Fruit fly (Drosophila melanogaster) whole organism, embryonic: ENCODE data around the gene park.
A peak's percentile ranks its signal among the peaks of the same experiment; 100 is the strongest.

ENCODE experiments used
- CG10267 ChIP-seq: fragments of 200-800 bp; sonication (Bioruptor generic); optimal IDR thresholded peaks from 2 replicates; lab custom pipeline; 2018; ENCODE audit warnings: missing biosample characterization, mild to moderate bottlenecking, missing genetic modification characterization, moderate library complexity
- CG10366 ChIP-seq: fragments of 200-800 bp; sonication (Bioruptor generic); IDR thresholded peaks from 2 replicates; pipeline ENCODE4 v1.3.6; 2022; ENCODE audit warnings: missing biosample characterization, missing genetic modification characterization
- CG11085 ChIP-seq: fragments of 200-800 bp; sonication (Bioruptor generic); IDR thresholded peaks from 2 replicates; pipeline ENCODE4 v1.3.6; 2022; ENCODE audit warnings: missing biosample characterization, missing genetic modification characterization
- CG13123 ChIP-seq: fragments of 200-800 bp; sonication (Bioruptor generic); optimal IDR thresholded peaks from 2 replicates; lab custom pipeline; 2016; ENCODE audit warnings: missing biosample characterization, missing genetic modification characterization
- CG13296 ChIP-seq: fragments of 200-800 bp; sonication (Bioruptor generic); optimal IDR thresholded peaks from 3 replicates; lab custom pipeline; 2018; ENCODE audit warnings: missing biosample characterization, mild to moderate bottlenecking, missing genetic modification characterization
- CG1602 ChIP-seq: fragments of 200-800 bp; sonication (Bioruptor generic); optimal IDR thresholded peaks from 3 replicates; lab custom pipeline; 2016; ENCODE audit warnings: missing biosample characterization, missing genetic modification characterization
- CG18011 ChIP-seq: fragments of 200-800 bp; sonication (Bioruptor generic); optimal IDR thresholded peaks from 2 replicates; lab custom pipeline; 2017; ENCODE audit warnings: missing biosample characterization, missing genetic modification characterization, mild to moderate bottlenecking, moderate library complexity, missing genotype
- CG1832 ChIP-seq: fragments of 200-800 bp; sonication (Bioruptor generic); optimal IDR thresholded peaks from 2 replicates; lab custom pipeline; 2017; ENCODE audit warnings: missing biosample characterization, mild to moderate bottlenecking, missing genetic modification characterization, inconsistent platforms
- CG2202 ChIP-seq: fragments of 200-800 bp; sonication (Bioruptor generic); optimal IDR thresholded peaks from 2 replicates; lab custom pipeline; 2018; ENCODE audit warnings: missing biosample characterization, mild to moderate bottlenecking, missing genetic modification characterization
- CG30403 ChIP-seq: fragments of 200-800 bp; sonication (Bioruptor generic); optimal IDR thresholded peaks from 3 replicates; lab custom pipeline; 2016; ENCODE audit warnings: missing biosample characterization, missing genetic modification characterization
- CG3065 ChIP-seq: fragments of 200-800 bp; sonication (Bioruptor generic); optimal IDR thresholded peaks from 2 replicates; lab custom pipeline; 2016; ENCODE audit warnings: missing biosample characterization, missing genetic modification characterization
- CG31224 ChIP-seq: fragments of 200-800 bp; sonication (Bioruptor generic); IDR thresholded peaks from 2 replicates; pipeline ENCODE4 v1.3.6; 2022; ENCODE audit warnings: missing biosample characterization, missing genetic modification characterization
- CG31365 ChIP-seq: fragments of 200-800 bp; sonication (Bioruptor generic); optimal IDR thresholded peaks from 2 replicates; lab custom pipeline; 2018; ENCODE audit warnings: missing biosample characterization, mild to moderate bottlenecking, missing genetic modification characterization
- CG32532 ChIP-seq: fragments of 200-800 bp; sonication (Bioruptor generic); IDR thresholded peaks from 2 replicates; pipeline ENCODE4 v1.3.6; 2022; ENCODE audit warnings: missing biosample characterization, missing genetic modification characterization
- CG4282 ChIP-seq: fragments of 200-800 bp; sonication (Bioruptor generic); optimal IDR thresholded peaks from 2 replicates; lab custom pipeline; 2016; ENCODE audit warnings: missing biosample characterization, missing genetic modification characterization
- CG5245 ChIP-seq: fragments of 200-800 bp; sonication (Bioruptor generic); optimal IDR thresholded peaks from 3 replicates; lab custom pipeline; 2016; ENCODE audit warnings: missing biosample characterization, missing genetic modification characterization
- CG6654 ChIP-seq: fragments of 200-800 bp; sonication (Bioruptor generic); optimal IDR thresholded peaks from 2 replicates; lab custom pipeline; 2017; ENCODE audit warnings: missing biosample characterization, mild to moderate bottlenecking, missing genetic modification characterization
- CG7372 ChIP-seq: fragments of 200-800 bp; sonication (Bioruptor generic); IDR thresholded peaks from 2 replicates; pipeline ENCODE4 v1.3.6; 2022; ENCODE audit warnings: missing biosample characterization, missing genetic modification characterization
- CG7786 ChIP-seq: fragments of 200-800 bp; sonication (Bioruptor generic); optimal IDR thresholded peaks from 2 replicates; lab custom pipeline; 2016; ENCODE audit warnings: missing biosample characterization, missing genetic modification characterization
- CG7963 ChIP-seq: fragments of 200-800 bp; sonication (Bioruptor generic); IDR thresholded peaks from 3 replicates; pipeline ENCODE4 v1.3.6; 2022; ENCODE audit warnings: missing biosample characterization, missing genetic modification characterization; ENCODE audit not compliant: partially characterized antibody
- CG9437 ChIP-seq: fragments of 200-800 bp; sonication (Bioruptor generic); optimal IDR thresholded peaks from 2 replicates; lab custom pipeline; 2018; ENCODE audit warnings: missing biosample characterization, mild to moderate bottlenecking, missing genetic modification characterization
- Camta ChIP-seq: fragments of 200-800 bp; sonication (Bioruptor generic); optimal IDR thresholded peaks from 2 replicates; lab custom pipeline; 2016; ENCODE audit warnings: missing biosample characterization, missing genetic modification characterization
- CkIIα-i1 ChIP-seq: fragments of 200-800 bp; sonication (Bioruptor generic); IDR thresholded peaks from 2 replicates; pipeline ENCODE4 v1.3.6; 2022; ENCODE audit warnings: missing biosample characterization, missing genetic modification characterization
- Dad ChIP-seq: fragments of 200-800 bp; sonication (Bioruptor generic); optimal IDR thresholded peaks from 3 replicates; lab custom pipeline; 2016; ENCODE audit warnings: missing biosample characterization, missing genetic modification characterization
- Dp ChIP-seq: fragments of 200-800 bp; sonication (Bioruptor generic); optimal IDR thresholded peaks from 2 replicates; lab custom pipeline; 2018; ENCODE audit warnings: missing biosample characterization, mild to moderate bottlenecking, missing genetic modification characterization, moderate library complexity
- GATAe ChIP-seq: fragments of 200-800 bp; sonication (Bioruptor generic); conservative IDR thresholded peaks from 2 replicates; pipeline ENCODE4 v1.3.6; 2022; ENCODE audit warnings: missing biosample characterization, missing genetic modification characterization
- H2.0 ChIP-seq: fragments of 200-800 bp; sonication (Bioruptor generic); IDR thresholded peaks from 2 replicates; pipeline ENCODE4 v1.3.6; 2022; ENCODE audit warnings: missing biosample characterization, missing genetic modification characterization
- Hand ChIP-seq: fragments of 200-800 bp; sonication (Bioruptor generic); optimal IDR thresholded peaks from 2 replicates; lab custom pipeline; 2017; ENCODE audit warnings: mild to moderate bottlenecking, missing biosample characterization, missing genetic modification reagents, missing genetic modification characterization
- Hr3 ChIP-seq: fragments of 200-800 bp; sonication (Bioruptor generic); optimal IDR thresholded peaks from 3 replicates; lab custom pipeline; 2016; ENCODE audit warnings: missing biosample characterization, missing genetic modification characterization
- Lpt ChIP-seq: fragments of >200 bp; optimal IDR thresholded peaks from 2 replicates; lab custom pipeline; 2018; ENCODE audit warnings: missing biosample characterization, missing genetic modification characterization
- Max ChIP-seq: fragments of 200-800 bp; sonication (Bioruptor generic); optimal IDR thresholded peaks from 2 replicates; lab custom pipeline; 2016; ENCODE audit warnings: missing biosample characterization, mild to moderate bottlenecking, missing genetic modification characterization
- NC2α ChIP-seq: fragments of 200-800 bp; sonication (Bioruptor generic); optimal IDR thresholded peaks from 2 replicates; lab custom pipeline; 2016; ENCODE audit warnings: missing biosample characterization, missing genetic modification characterization
- NC2β ChIP-seq: fragments of 200-800 bp; sonication (Bioruptor generic); optimal IDR thresholded peaks from 2 replicates; lab custom pipeline; 2016; ENCODE audit warnings: missing biosample characterization, missing genetic modification characterization
- Side ChIP-seq: fragments of 200-800 bp; sonication (Bioruptor generic); optimal IDR thresholded peaks from 2 replicates; lab custom pipeline; 2016; ENCODE audit warnings: missing biosample characterization, missing genetic modification characterization
- Sox102F ChIP-seq: fragments of 200-800 bp; sonication (Bioruptor generic); optimal IDR thresholded peaks from 2 replicates; lab custom pipeline; 2018; ENCODE audit warnings: missing biosample characterization, mild to moderate bottlenecking, missing genetic modification characterization, moderate library complexity
- Spps ChIP-seq: fragments of 200-800 bp; sonication (Bioruptor generic); optimal IDR thresholded peaks from 2 replicates; lab custom pipeline; 2018; ENCODE audit warnings: missing biosample characterization, mild to moderate bottlenecking, missing genetic modification characterization
- Taf1 ChIP-seq: fragments of 200-800 bp; sonication (Bioruptor generic); IDR thresholded peaks from 2 replicates; pipeline ENCODE4 v1.3.6; 2022; ENCODE audit warnings: missing biosample characterization, missing genetic modification characterization
- crc ChIP-seq: fragments of 200-800 bp; sonication (Bioruptor generic); optimal IDR thresholded peaks from 2 replicates; lab custom pipeline; 2016; ENCODE audit warnings: missing biosample characterization, missing genetic modification characterization
- da ChIP-seq: fragments of 200-800 bp; sonication (Bioruptor generic); optimal IDR thresholded peaks from 2 replicates; lab custom pipeline; 2016; ENCODE audit warnings: missing biosample characterization, missing genetic modification characterization
- fd64A ChIP-seq: fragments of 200-800 bp; sonication (Bioruptor generic); optimal IDR thresholded peaks from 3 replicates; lab custom pipeline; 2018; ENCODE audit warnings: missing biosample characterization, mild to moderate bottlenecking, missing genetic modification characterization
- hbn ChIP-seq: fragments of 200-800 bp; sonication (Bioruptor generic); IDR thresholded peaks from 2 replicates; pipeline ENCODE4 v1.3.6; 2022; ENCODE audit warnings: missing biosample characterization, missing genetic modification characterization; ENCODE audit not compliant: partially characterized antibody
- jumu ChIP-seq: fragments of 200-800 bp; sonication (Bioruptor generic); optimal IDR thresholded peaks from 3 replicates; lab custom pipeline; 2016; ENCODE audit warnings: missing biosample characterization, missing genetic modification characterization
- onecut ChIP-seq: fragments of 200-800 bp; sonication (Bioruptor generic); IDR thresholded peaks from 2 replicates; pipeline ENCODE4 v1.3.6; 2022; ENCODE audit warnings: missing biosample characterization, missing genetic modification characterization
- pb ChIP-seq: fragments of 200-800 bp; sonication (Bioruptor generic); optimal IDR thresholded peaks from 3 replicates; lab custom pipeline; 2016; ENCODE audit warnings: missing biosample characterization, missing genetic modification characterization
- pfk ChIP-seq: fragments of 200-800 bp; sonication (Bioruptor generic); optimal IDR thresholded peaks from 2 replicates; lab custom pipeline; 2018; ENCODE audit warnings: missing biosample characterization, mild to moderate bottlenecking, missing genetic modification characterization, moderate library complexity
- phol ChIP-seq: fragments of 200-800 bp; sonication (Bioruptor generic); optimal IDR thresholded peaks from 3 replicates; lab custom pipeline; 2018; ENCODE audit warnings: missing biosample characterization, mild to moderate bottlenecking, missing genetic modification characterization, moderate library complexity
- rib ChIP-seq: fragments of 200-800 bp; sonication (Bioruptor generic); IDR thresholded peaks from 2 replicates; pipeline ENCODE4 v1.3.6; 2022; ENCODE audit warnings: missing biosample characterization, missing genetic modification characterization
- row ChIP-seq: fragments of 200-800 bp; sonication (Bioruptor generic); IDR thresholded peaks from 3 replicates; pipeline ENCODE4 v1.3.6; 2022; ENCODE audit warnings: missing biosample characterization, missing genetic modification characterization
- run ChIP-seq: fragments of 200-800 bp; sonication (Bioruptor generic); optimal IDR thresholded peaks from 3 replicates; lab custom pipeline; 2018; ENCODE audit warnings: missing biosample characterization, mild to moderate bottlenecking, missing genetic modification characterization
- tap ChIP-seq: fragments of 200-800 bp; optimal IDR thresholded peaks from 3 replicates; lab custom pipeline; 2019; ENCODE audit warnings: missing biosample characterization, mild to moderate bottlenecking, missing genetic modification characterization, moderate library complexity
- unpg ChIP-seq: fragments of 200-800 bp; sonication (Bioruptor generic); optimal IDR thresholded peaks from 3 replicates; lab custom pipeline; 2018; ENCODE audit warnings: missing biosample characterization, mild to moderate bottlenecking, missing genetic modification characterization, moderate library complexity
- zfh2 ChIP-seq: fragments of 200-800 bp; sonication (Bioruptor generic); optimal IDR thresholded peaks from 2 replicates; lab custom pipeline; 2016; ENCODE audit warnings: missing biosample characterization, missing genetic modification characterization

The park gene

DNA sequence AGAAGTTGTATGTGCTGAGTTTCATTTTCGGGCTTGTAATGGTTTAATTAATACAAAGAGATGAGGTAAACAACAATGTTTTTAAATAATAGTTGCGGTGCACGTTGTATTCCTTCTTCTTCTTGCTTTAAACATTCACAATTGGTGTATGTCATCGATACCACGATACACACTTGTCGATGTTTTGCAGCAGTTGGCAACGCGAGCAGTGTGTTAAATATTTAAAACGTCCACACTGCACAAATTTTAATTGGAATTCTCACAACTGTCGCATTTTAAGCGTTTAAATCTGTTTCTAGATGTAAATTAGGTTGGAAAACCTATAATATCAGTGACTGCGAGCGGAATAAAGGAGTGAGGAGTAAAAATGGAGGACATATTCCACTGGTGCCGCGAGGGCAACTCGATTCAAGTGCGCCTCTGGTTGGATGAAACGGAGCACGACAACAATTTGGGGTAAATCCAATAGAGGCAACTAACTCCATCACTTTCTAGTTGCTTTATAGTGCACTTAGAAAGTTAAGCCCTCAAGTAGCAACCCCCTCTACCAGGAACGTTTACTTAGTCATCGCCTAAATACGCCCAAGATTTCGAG is 20.1 kb upstream of the park start, which contains the start of the genes Trmt112 and Ilk (continued):
- TF ChIP-seq Hand (GFP tag; lab: Kevin White, UChicago) (no peak), CG7786 (GFP tag; lab: Kevin White, UChicago) (no peak), Lpt (GFP tag; lab: Kevin White, UChicago) (no peak), NC2α (no peak), fd64A (GFP tag; lab: Kevin White, UChicago) (no peak), CG18011 (no peak), Dad (GFP tag; lab: Kevin White, UChicago) (no peak), CG30403 (no peak), CG11085 (GFP tag; lab: Robert Waterston, UW) (no peak), tap (tag; lab: Kevin White, UChicago) (no peak), CG7372 (GFP tag; lab: Robert Waterston, UW) (no peak), jumu (GFP tag; lab: Kevin White, UChicago) (no peak), da (GFP tag; lab: Kevin White, UChicago) (peak; percentile 57), crc (GFP tag; lab: Kevin White, UChicago) (no peak), Max (GFP tag; lab: Kevin White, UChicago) (peak; percentile 70), CG1602 (no peak), CG31365 (no peak), CG13296 (GFP tag; lab: Kevin White, UChicago) (no peak), Hr3 (no peak), H2.0 (GFP tag; lab: Robert Waterston, UW) (no peak), CG32532 (no peak), Camta (no peak), NC2β (GFP tag; lab: Kevin White, UChicago) (no peak), zfh2 (GFP tag; lab: Kevin White, UChicago) (no peak), hbn (GFP tag; lab: Robert Waterston, UW) (peak; percentile 73), onecut (GFP tag; lab: Robert Waterston, UW) (peak; percentile 78; the same call in 1 of the 2 replicates), Spps (tag; lab: Kevin White, UChicago) (no peak), pb (GFP tag; lab: Kevin White, UChicago) (no peak), CkIIα-i1 (no peak), CG7963 (GFP tag; lab: Robert Waterston, UW) (peak; percentile 80), run (tag; lab: Kevin White, UChicago) (no peak), Side (GFP tag; lab: Kevin White, UChicago) (no peak), CG9437 (GFP tag; lab: Kevin White, UChicago) (no peak), CG31224 (GFP tag; lab: Robert Waterston, UW) (no peak), Taf1 (GFP tag; lab: Robert Waterston, UW) (no peak), row (GFP tag; lab: Robert Waterston, UW) (peak; percentile 38; the same call in 1 of the 3 replicates), CG13123 (GFP tag; lab: Kevin White, UChicago) (no peak), CG10366 (no peak), Sox102F (no peak), unpg (GFP tag; lab: Kevin White, UChicago) (no peak), rib (GFP tag; lab: Robert Waterston, UW) (no peak), CG6654 (no peak), CG5245 (no peak), Dp (GFP tag; lab: Kevin White, UChicago) (peak; percentile 71), CG1832 (GFP tag; lab: Kevin White, UChicago) (no peak), CG4282 (GFP tag; lab: Kevin White, UChicago) (peak; percentile 5), phol (tag; lab: Kevin White, UChicago) (no peak), pfk (GFP tag; lab: Kevin White, UChicago) (no peak), CG3065 (GFP tag; lab: Kevin White, UChicago) (no peak), CG10267 (peak; percentile 33), CG2202 (tag; lab: Kevin White, UChicago) (no peak), GATAe (GFP tag; lab: Robert Waterston, UW) (no peak)
